Worm (Caenorhabditis elegans) whole organism, L4/young adult: ENCODE measurements around the gene F49E2.5.

Experiments
- W03F9.2 ChIP-seq: fragments of 150-350 bp; optimal IDR thresholded peaks from 2 replicates; lab custom pipeline; 2014; ENCODE audit warnings: missing biosample characterization, missing genetic modification characterization
- dao-5 ChIP-seq: sonication (generic microtip); optimal IDR thresholded peaks from 2 replicates; lab custom pipeline; 2016; ENCODE audit warnings: missing genotype, missing genetic modification characterization, moderate library complexity, missing compliant biosample characterization
- him-1 ChIP-seq: sonication (generic microtip); optimal IDR thresholded peaks from 2 replicates; lab custom pipeline; 2016; ENCODE audit warnings: missing genotype, missing genetic modification reagents, missing genetic modification characterization, missing compliant biosample characterization

DNA sequence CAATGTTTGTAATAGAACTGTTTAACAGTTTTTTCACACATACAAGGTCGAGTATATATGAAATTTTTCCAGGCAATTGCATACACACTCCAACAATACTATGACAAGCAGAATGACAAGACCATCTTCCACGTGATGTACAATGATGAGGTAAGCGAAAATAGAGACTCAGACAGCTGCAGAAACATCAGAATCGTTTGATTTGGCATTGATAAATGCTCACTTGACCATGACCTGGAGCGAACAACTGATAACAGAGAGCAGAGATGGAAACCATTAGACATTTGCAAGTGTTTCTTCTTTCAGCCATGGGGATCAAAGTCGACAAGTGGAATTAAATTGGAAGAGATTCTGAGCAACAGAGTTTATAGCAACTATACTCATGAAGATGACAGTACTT, 3.0 kb upstream of the F49E2.5 start:
- no peak for TF ChIP-seq him-1 (tag; lab: Kevin White, UChicago)
- TF ChIP-seq W03F9.2 (tag; lab: Kevin White, UChicago): no peak
- TF ChIP-seq dao-5 (tag; lab: Kevin White, UChicago): no peak
